Worm (Caenorhabditis elegans) whole organism, L3 larva: ENCODE measurements around the gene htas-1.

Experiments
- egl-27 ChIP-seq: sonication (generic microtip); optimal IDR thresholded peaks from 4 replicates; lab custom pipeline; 2017; ENCODE audit warnings: missing biosample characterization, missing genetic modification reagents, missing genetic modification characterization
- elt-2 ChIP-seq: sonication (generic microtip); optimal IDR thresholded peaks from 2 replicates; lab custom pipeline; 2016; ENCODE audit warnings: missing genetic modification reagents, mild to moderate bottlenecking, missing genetic modification characterization, missing compliant biosample characterization
- fos-1 ChIP-seq: fragments of 150-350 bp; optimal IDR thresholded peaks from 2 replicates; lab custom pipeline; 2014; ENCODE audit warnings: missing biosample characterization, missing genetic modification characterization
- lin-15B ChIP-seq: fragments of 150-350 bp; optimal IDR thresholded peaks from 2 replicates; lab custom pipeline; 2014; ENCODE audit warnings: missing biosample characterization, missing genetic modification characterization
- lin-39 ChIP-seq: fragments of 150-350 bp; optimal IDR thresholded peaks from 2 replicates; lab custom pipeline; 2018; ENCODE audit warnings: missing biosample characterization, missing genetic modification reagents, missing genetic modification characterization
- nhr-28 ChIP-seq: fragments of 150-350 bp; optimal IDR thresholded peaks from 2 replicates; lab custom pipeline; 2014; ENCODE audit warnings: missing biosample characterization, missing genetic modification characterization
- skn-1 ChIP-seq: fragments of 150-350 bp; optimal IDR thresholded peaks from 2 replicates; lab custom pipeline; 2014; ENCODE audit warnings: missing biosample characterization, missing genetic modification characterization
- snpc-4 ChIP-seq: fragments of 150-350 bp; optimal IDR thresholded peaks from 2 replicates; lab custom pipeline; 2014; ENCODE audit warnings: missing biosample characterization, missing genetic modification characterization
- zag-1 ChIP-seq: fragments of 150-350 bp; optimal IDR thresholded peaks from 2 replicates; lab custom pipeline; 2014; ENCODE audit warnings: missing biosample characterization, missing genetic modification characterization
- ztf-11 ChIP-seq: fragments of 150-350 bp; optimal IDR thresholded peaks from 2 replicates; lab custom pipeline; 2014; ENCODE audit warnings: missing biosample characterization, missing genetic modification characterization

- no peak for TF ChIP-seq fos-1 (tag; lab: Kevin White, UChicago)
- TF ChIP-seq lin-39 (tag; lab: Kevin White, UChicago): no peak
- no peak for TF ChIP-seq zag-1 (tag; lab: Kevin White, UChicago)
- no peak for TF ChIP-seq egl-27 (tag; lab: Kevin White, UChicago)
- TF ChIP-seq snpc-4: no peak
- TF ChIP-seq elt-2: no peak
- TF ChIP-seq skn-1 (tag; lab: Kevin White, UChicago): no peak
- TF ChIP-seq ztf-11 (tag; lab: Kevin White, UChicago): no peak
- no peak for TF ChIP-seq nhr-28
- no peak for TF ChIP-seq lin-15B (tag; lab: Kevin White, UChicago)
Observed at ce11 chrIV:9725468-9725985, 42.2 kb upstream of the htas-1 start.
